Worm (Caenorhabditis elegans): Measurements from ENCODE around the gene cah-5.

cah-5 gene

ce11 chrX:7050290-7050689 lies 30.5 kb downstream of the cah-5 start, which contains the start of gene ubc-17:
TSS of gene ubc-17 (plus strand) at chrX:7050590.
- TF ChIP-seq nhr-21 (tag; optimal IDR thresholded peaks at IDR 0.05) (no peak), nhr-77 (tag; optimal IDR thresholded peaks at IDR 0.05) (no peak), skn-1 (tag; optimal IDR thresholded peaks at IDR 0.05) (no peak), peb-1 (tag; optimal IDR thresholded peaks at IDR 0.05) (no peak), unc-39 (tag; optimal IDR thresholded peaks at IDR 0.05) (no peak), nhr-129 (tag; optimal IDR thresholded peaks at IDR 0.05) (no peak), ztf-1 (GFP tag; conservative IDR thresholded peaks at IDR 0.05) (no peak), snpc-4 (tag; optimal IDR thresholded peaks at IDR 0.05) (no peak), lsy-2 (tag; optimal IDR thresholded peaks at IDR 0.05) (no peak), mab-5 (tag; optimal IDR thresholded peaks at IDR 0.05) (no peak), ama-1 (optimal IDR thresholded peaks at IDR 0.05) (no peak), nhr-6 (tag; optimal IDR thresholded peaks at IDR 0.05) (no peak), elt-3 (tag; optimal IDR thresholded peaks at IDR 0.05) (no peak), sma-9 (GFP tag; optimal IDR thresholded peaks at IDR 0.05) (no peak), sma-9 (tag; optimal IDR thresholded peaks at IDR 0.05) (no peak)

DNA sequence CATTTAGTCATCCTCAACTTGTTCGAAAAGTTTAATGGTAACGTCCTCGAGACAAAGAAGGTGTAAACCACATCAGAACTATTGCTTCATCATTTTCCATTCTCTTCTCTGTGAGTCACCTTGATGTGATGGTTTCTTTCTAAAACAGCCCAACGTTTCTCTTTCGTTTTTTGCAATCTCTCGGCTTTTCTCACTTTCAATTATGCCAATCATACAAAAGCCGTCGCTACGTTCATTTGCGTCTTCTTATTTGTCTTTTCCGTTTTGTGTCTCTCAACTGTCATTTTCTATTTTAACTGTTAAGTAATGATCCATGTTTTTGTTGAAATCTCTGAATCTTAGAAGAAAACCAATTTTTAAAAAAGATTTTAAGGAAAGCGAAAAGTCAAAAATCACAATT lies 37.5 kb downstream of the cah-5 start, which contains the start of gene B0403.5:
TSS of gene B0403.5 (plus strand) at position 368 of the 400 bp plus-strand sequence.
- TF ChIP-seq mdl-1 (tag; optimal IDR thresholded peaks at IDR 0.05) (no peak), zag-1 (tag; optimal IDR thresholded peaks at IDR 0.05) (no peak), gmeb-1 (tag; optimal IDR thresholded peaks at IDR 0.05) (no peak), blmp-1 (tag; optimal IDR thresholded peaks at IDR 0.05; ENCODE audit: insufficient read depth) (peak; percentile 51), lsy-2 (tag; optimal IDR thresholded peaks at IDR 0.05) (no peak), egl-27 (tag; optimal IDR thresholded peaks at IDR 0.05) (no peak), nhr-77 (tag; optimal IDR thresholded peaks at IDR 0.05) (no peak), sma-9 (GFP tag; optimal IDR thresholded peaks at IDR 0.05) (no peak), sma-9 (tag; optimal IDR thresholded peaks at IDR 0.05) (no peak), nhr-12 (tag; optimal IDR thresholded peaks at IDR 0.05) (no peak)

ce11 chrX:7061265-7061664 lies 41.4 kb downstream of the cah-5 start:
- TF ChIP-seq nhr-11 (tag; optimal IDR thresholded peaks at IDR 0.05): no peak
- peak; percentile 3 for TF ChIP-seq fos-1 (tag; optimal IDR thresholded peaks at IDR 0.05)

ce11 chrX:7063236-7063635 lies 43.4 kb downstream of the cah-5 start, which contains the start of gene B0403.3:
TSS of gene B0403.3 (minus strand) at chrX:7063336.
- TF ChIP-seq ceh-16 (tag; optimal IDR thresholded peaks at IDR 0.05) (no peak), dmd-4 (tag; optimal IDR thresholded peaks at IDR 0.05) (no peak), peb-1 (tag; optimal IDR thresholded peaks at IDR 0.05) (no peak), F13H6.1 (tag; optimal IDR thresholded peaks at IDR 0.05) (no peak), nhr-10 (tag; optimal IDR thresholded peaks at IDR 0.05) (no peak), zag-1 (tag; optimal IDR thresholded peaks at IDR 0.05) (no peak), nhr-21 (tag; optimal IDR thresholded peaks at IDR 0.05) (no peak), sma-9 (GFP tag; optimal IDR thresholded peaks at IDR 0.05) (no peak), sma-9 (tag; optimal IDR thresholded peaks at IDR 0.05) (no peak), unc-62 (GFP tag; optimal IDR thresholded peaks at IDR 0.05) (no peak)

- no peak for TF ChIP-seq F13H6.1 (tag; optimal IDR thresholded peaks at IDR 0.05)
- no peak for TF ChIP-seq R02D3.7 (tag; optimal IDR thresholded peaks at IDR 0.05)
- TF ChIP-seq egl-27 (tag; optimal IDR thresholded peaks at IDR 0.05): no peak
Observed at ce11 chrX:7066003-7066402, 46.2 kb downstream of the cah-5 start.

ce11 chrX:7067250-7067958 lies 47.6 kb downstream of the cah-5 start:
- TF ChIP-seq elt-3 (tag; optimal IDR thresholded peaks at IDR 0.05) (no peak), lin-39 (tag; optimal IDR thresholded peaks at IDR 0.05) (no peak), nhr-11 (tag; optimal IDR thresholded peaks at IDR 0.05) (no peak), crh-2 (tag; optimal IDR thresholded peaks at IDR 0.05) (no peak), dmd-4 (tag; optimal IDR thresholded peaks at IDR 0.05) (no peak), nhr-237 (tag; optimal IDR thresholded peaks at IDR 0.05) (no peak), nhr-129 (tag; optimal IDR thresholded peaks at IDR 0.05) (peak; percentile 53), mbf-1 (tag; optimal IDR thresholded peaks at IDR 0.05) (no peak), F13H6.1 (tag; optimal IDR thresholded peaks at IDR 0.05) (peak; percentile 45), R02D3.7 (tag; optimal IDR thresholded peaks at IDR 0.05) (no peak), mdl-1 (tag; optimal IDR thresholded peaks at IDR 0.05) (no peak), gmeb-1 (tag; optimal IDR thresholded peaks at IDR 0.05) (no peak), ama-1 (optimal IDR thresholded peaks at IDR 0.05) (no peak), unc-55 (GFP tag; optimal IDR thresholded peaks at IDR 0.05) (no peak)
